Worm (Caenorhabditis elegans) whole organism, L3 larva: ENCODE results near the gene srj-55.

Experiments
- ZK546.5 ChIP-seq: sonication (generic microtip); optimal IDR thresholded peaks from 2 replicates; lab custom pipeline; 2017; ENCODE audit warnings: missing biosample characterization, missing genetic modification characterization
- aly-2 ChIP-seq: fragments of 150-350 bp; optimal IDR thresholded peaks from 2 replicates; lab custom pipeline; 2014; ENCODE audit warnings: missing biosample characterization, missing genetic modification characterization
- ama-1 ChIP-seq: fragments of 150-350 bp; optimal IDR thresholded peaks from 2 replicates; lab custom pipeline; 2018
- ceh-16 ChIP-seq: sonication (generic microtip); optimal IDR thresholded peaks from 2 replicates; lab custom pipeline; 2017; ENCODE audit warnings: missing biosample characterization, missing genetic modification characterization
- ceh-28 ChIP-seq: fragments of 150-350 bp; optimal IDR thresholded peaks from 2 replicates; lab custom pipeline; 2014; ENCODE audit warnings: missing biosample characterization, missing genetic modification reagents, missing genetic modification characterization
- ceh-82 ChIP-seq: fragments of 150-350 bp; optimal IDR thresholded peaks from 2 replicates; lab custom pipeline; 2014; ENCODE audit warnings: missing biosample characterization, missing genetic modification characterization
- daf-12 ChIP-seq: fragments of 150-350 bp; optimal IDR thresholded peaks from 2 replicates; lab custom pipeline; 2014; ENCODE audit warnings: missing biosample characterization, missing genetic modification reagents, missing genetic modification characterization
- egl-5 ChIP-seq: fragments of 150-350 bp; optimal IDR thresholded peaks from 2 replicates; lab custom pipeline; 2017; ENCODE audit warnings: missing biosample characterization, missing genetic modification reagents, missing genetic modification characterization, inconsistent platforms
- elt-1 ChIP-seq: fragments of 150-350 bp; optimal IDR thresholded peaks from 2 replicates; lab custom pipeline; 2014; ENCODE audit warnings: missing biosample characterization, missing genetic modification characterization
- elt-2 ChIP-seq: sonication (generic microtip); optimal IDR thresholded peaks from 2 replicates; lab custom pipeline; 2016; ENCODE audit warnings: missing genetic modification reagents, mild to moderate bottlenecking, missing genetic modification characterization, missing compliant biosample characterization
- elt-3 ChIP-seq, 3 experiments: fragments of 150-350 bp in 1 of 3; sonication (generic microtip) in 2 of 3; optimal IDR thresholded peaks; 2 replicates in 2 of 3; 4 replicates in 1 of 3; lab custom pipeline; 2014 to 2017; ENCODE audit warnings: missing biosample characterization in 3 of 3, missing genetic modification characterization in 3 of 3
- eor-1 ChIP-seq, 2 experiments: fragments of 150-350 bp; optimal IDR thresholded peaks; 2 replicates each; lab custom pipeline; 2014 to 2018; ENCODE audit warnings: missing biosample characterization in 2 of 2, missing genetic modification characterization in 2 of 2
- fkh-2 ChIP-seq: fragments of 150-350 bp; optimal IDR thresholded peaks from 2 replicates; lab custom pipeline; 2014; ENCODE audit warnings: missing biosample characterization, missing genetic modification reagents, missing genetic modification characterization
- fos-1 ChIP-seq: fragments of 150-350 bp; optimal IDR thresholded peaks from 2 replicates; lab custom pipeline; 2014; ENCODE audit warnings: missing biosample characterization, missing genetic modification characterization
- hmg-11 ChIP-seq: sonication (generic microtip); optimal IDR thresholded peaks from 2 replicates; lab custom pipeline; 2016; ENCODE audit warnings: missing genetic modification characterization, missing compliant biosample characterization
- jun-1 ChIP-seq: fragments of 150-350 bp; optimal IDR thresholded peaks from 2 replicates; lab custom pipeline; 2014; ENCODE audit warnings: missing biosample characterization, missing genetic modification reagents, missing genetic modification characterization
- lin-39 ChIP-seq: fragments of 150-350 bp; optimal IDR thresholded peaks from 2 replicates; lab custom pipeline; 2018; ENCODE audit warnings: missing biosample characterization, missing genetic modification reagents, missing genetic modification characterization
- lsy-12 ChIP-seq: sonication (generic microtip); optimal IDR thresholded peaks from 2 replicates; lab custom pipeline; 2016; ENCODE audit warnings: mild to moderate bottlenecking, missing genetic modification characterization, missing compliant biosample characterization
- mdl-1 ChIP-seq: fragments of 150-350 bp; optimal IDR thresholded peaks from 2 replicates; lab custom pipeline; 2014; ENCODE audit warnings: missing biosample characterization, missing genetic modification characterization
- mml-1 ChIP-seq: fragments of 150-350 bp; sonication (generic microtip); optimal IDR thresholded peaks from 3 replicates; lab custom pipeline; 2014; ENCODE audit warnings: missing biosample characterization, missing genetic modification characterization
- nhr-11 ChIP-seq: fragments of 150-350 bp; optimal IDR thresholded peaks from 2 replicates; lab custom pipeline; 2014; ENCODE audit warnings: missing biosample characterization, missing genetic modification characterization
- nhr-12 ChIP-seq: fragments of 150-350 bp; optimal IDR thresholded peaks from 2 replicates; lab custom pipeline; 2014; ENCODE audit warnings: missing biosample characterization, missing genetic modification characterization
- nhr-23 ChIP-seq: fragments of 150-350 bp; optimal IDR thresholded peaks from 2 replicates; lab custom pipeline; 2014; ENCODE audit warnings: missing biosample characterization, missing genetic modification reagents, missing genetic modification characterization
- nhr-25 ChIP-seq: sonication (generic microtip); optimal IDR thresholded peaks from 2 replicates; lab custom pipeline; 2017; ENCODE audit warnings: missing biosample characterization, missing genetic modification characterization
- nhr-28 ChIP-seq: fragments of 150-350 bp; optimal IDR thresholded peaks from 2 replicates; lab custom pipeline; 2014; ENCODE audit warnings: missing biosample characterization, missing genetic modification characterization
- nhr-43 ChIP-seq: sonication (generic microtip); optimal IDR thresholded peaks from 2 replicates; lab custom pipeline; 2016; ENCODE audit warnings: mild to moderate bottlenecking, missing genetic modification characterization, missing compliant biosample characterization; ENCODE audit not compliant: poor library complexity, severe bottlenecking
- nhr-67 ChIP-seq: fragments of 150-350 bp; optimal IDR thresholded peaks from 2 replicates; lab custom pipeline; 2014; ENCODE audit warnings: missing biosample characterization, missing genetic modification characterization
- nhr-76 ChIP-seq: fragments of 150-350 bp; sonication (generic microtip); optimal IDR thresholded peaks from 5 replicates; lab custom pipeline; 2014; ENCODE audit warnings: missing biosample characterization, missing genetic modification characterization
- nhr-77 ChIP-seq: fragments of 150-350 bp; optimal IDR thresholded peaks from 2 replicates; lab custom pipeline; 2014; ENCODE audit warnings: missing biosample characterization, missing genetic modification characterization
- pha-4 ChIP-seq: fragments of 150-350 bp; optimal IDR thresholded peaks from 2 replicates; lab custom pipeline; 2014; ENCODE audit warnings: missing biosample characterization, missing genetic modification reagents, missing genetic modification characterization
- pqm-1 ChIP-seq: fragments of 150-350 bp; optimal IDR thresholded peaks from 2 replicates; lab custom pipeline; 2017; ENCODE audit warnings: missing biosample characterization, missing genetic modification characterization, inconsistent platforms
- sea-2 ChIP-seq: fragments of 150-350 bp; sonication (generic microtip); optimal IDR thresholded peaks from 4 replicates; lab custom pipeline; 2014; ENCODE audit warnings: missing biosample characterization, missing genetic modification reagents, missing genetic modification characterization
- skn-1 ChIP-seq: fragments of 150-350 bp; optimal IDR thresholded peaks from 2 replicates; lab custom pipeline; 2014; ENCODE audit warnings: missing biosample characterization, missing genetic modification characterization
- tbx-2 ChIP-seq: sonication (generic microtip); optimal IDR thresholded peaks from 2 replicates; lab custom pipeline; 2016; ENCODE audit warnings: mild to moderate bottlenecking, missing genetic modification characterization, missing compliant biosample characterization
- unc-39 ChIP-seq: sonication (generic microtip); optimal IDR thresholded peaks from 4 replicates; lab custom pipeline; 2017; ENCODE audit warnings: missing biosample characterization, missing genetic modification characterization
- unc-62 ChIP-seq: fragments of 150-350 bp; sonication (generic microtip); optimal IDR thresholded peaks from 4 replicates; lab custom pipeline; 2014; ENCODE audit warnings: missing biosample characterization, missing genetic modification reagents, missing genetic modification characterization
- zag-1 ChIP-seq: fragments of 150-350 bp; optimal IDR thresholded peaks from 2 replicates; lab custom pipeline; 2014; ENCODE audit warnings: missing biosample characterization, missing genetic modification characterization
- ztf-4 ChIP-seq: fragments of 150-350 bp; optimal IDR thresholded peaks from 2 replicates; lab custom pipeline; 2014; ENCODE audit warnings: missing biosample characterization, missing genetic modification characterization

The srj-55 gene

ce11 chrV:2813856-2814255 is 43.9 kb downstream of the srj-55 start, which contains the start of gene F54E2.9:
Gene F54E2.9, minus strand, starts transcription at chrV:2813987.
- TF ChIP-seq ama-1 = no peak
- no peak for TF ChIP-seq nhr-23 (tag; lab: Kevin White, UChicago)
- TF ChIP-seq ztf-4 (tag; lab: Kevin White, UChicago) = no peak
- no peak for TF ChIP-seq ceh-16 (tag; lab: Kevin White, UChicago)
- TF ChIP-seq elt-1 (tag; lab: Kevin White, UChicago) = no peak
- no peak for TF ChIP-seq mml-1 (tag; lab: Kevin White, UChicago)
- no peak for TF ChIP-seq fkh-2 (tag; lab: Kevin White, UChicago)
- no peak for TF ChIP-seq nhr-11 (tag; lab: Kevin White, UChicago)
- TF ChIP-seq pha-4 = no peak
- TF ChIP-seq nhr-43 (tag; lab: Kevin White, UChicago) = no peak
- TF ChIP-seq ceh-28 = no peak
- TF ChIP-seq tbx-2 (tag; lab: Kevin White, UChicago) = no peak
- TF ChIP-seq mdl-1 (tag; lab: Kevin White, UChicago) = no peak
- no peak for TF ChIP-seq unc-62 (GFP tag; lab: Kevin White, UChicago)
- TF ChIP-seq elt-2 = no peak
- TF ChIP-seq aly-2 (tag; lab: Kevin White, UChicago) = no peak
- TF ChIP-seq eor-1 (tag; optimal IDR thresholded peaks at IDR 0.05; lab: Kevin White, UChicago) = no peak
- TF ChIP-seq jun-1 (tag; lab: Kevin White, UChicago) = no peak

- TF ChIP-seq ceh-16 (tag; lab: Kevin White, UChicago) (no peak), elt-3 (tag; optimal IDR thresholded peaks at IDR 0.05; lab: Kevin White, UChicago) (no peak), aly-2 (tag; lab: Kevin White, UChicago) (no peak), daf-12 (tag; lab: Kevin White, UChicago) (no peak), elt-2 (peak; percentile 95), tbx-2 (tag; lab: Kevin White, UChicago) (no peak), unc-39 (tag; lab: Kevin White, UChicago) (no peak), fos-1 (tag; lab: Kevin White, UChicago) (peak; percentile 64), pqm-1 (tag; lab: Kevin White, UChicago) (peak; percentile 94), ZK546.5 (no peak)
These were observed 47.6 kb downstream of the srj-55 start, which contains the start of gene F54E2.1 for ce11 chrV:2810164-2810563. Gene F54E2.1, plus strand, starts transcription at chrV:2810398.

ce11 chrV:2809443-2809842 is 48.3 kb downstream of the srj-55 start:
- TF ChIP-seq nhr-11 (tag; lab: Kevin White, UChicago) (no peak), unc-62 (GFP tag; lab: Kevin White, UChicago) (no peak), nhr-76 (tag; lab: Kevin White, UChicago) (no peak), ceh-28 (no peak), nhr-77 (tag; lab: Kevin White, UChicago) (no peak), mml-1 (tag; lab: Kevin White, UChicago) (no peak), nhr-25 (no peak), nhr-67 (tag; lab: Kevin White, UChicago) (no peak), lsy-12 (tag; lab: Kevin White, UChicago) (no peak), ZK546.5 (no peak), sea-2 (GFP tag; lab: Kevin White, UChicago) (no peak), elt-2 (no peak), ceh-82 (no peak), aly-2 (tag; lab: Kevin White, UChicago) (no peak), zag-1 (tag; lab: Kevin White, UChicago) (no peak), nhr-43 (tag; lab: Kevin White, UChicago) (no peak), daf-12 (tag; lab: Kevin White, UChicago) (no peak), nhr-23 (tag; lab: Kevin White, UChicago) (no peak), skn-1 (tag; lab: Kevin White, UChicago) (no peak), elt-1 (tag; lab: Kevin White, UChicago) (no peak)

- TF ChIP-seq ceh-28 = no peak
- TF ChIP-seq sea-2 (GFP tag; lab: Kevin White, UChicago) = no peak
- TF ChIP-seq ceh-16 (tag; lab: Kevin White, UChicago) = no peak
- TF ChIP-seq ztf-4 (tag; lab: Kevin White, UChicago) = no peak
- TF ChIP-seq hmg-11 = no peak
- TF ChIP-seq nhr-11 (tag; lab: Kevin White, UChicago) = no peak
- TF ChIP-seq egl-5 (tag; lab: Kevin White, UChicago) = no peak
- no peak for TF ChIP-seq nhr-28 (tag; lab: Kevin White, UChicago)
- TF ChIP-seq nhr-12 (tag; lab: Kevin White, UChicago) = no peak
- TF ChIP-seq elt-3 (tag; optimal IDR thresholded peaks at IDR 0.05; lab: Kevin White, UChicago) = no peak
- no peak for TF ChIP-seq lin-39 (tag; lab: Kevin White, UChicago)
- no peak for TF ChIP-seq elt-2
- no peak for TF ChIP-seq zag-1 (tag; lab: Kevin White, UChicago)
- no peak for TF ChIP-seq mml-1 (tag; lab: Kevin White, UChicago)
- TF ChIP-seq pha-4 = no peak
- no peak for TF ChIP-seq elt-1 (tag; lab: Kevin White, UChicago)
- no peak for TF ChIP-seq unc-62 (GFP tag; lab: Kevin White, UChicago)
These were observed 50.0 kb downstream of the srj-55 start, which contains the start of gene ketn-1 for ce11 chrV:2807760-2808159. Gene ketn-1, minus strand, starts transcription at chrV:2807860.
